Worm (Caenorhabditis elegans): ENCODE data around the gene F26G5.1.

F26G5.1 gene

ce11 chrV:4987097-4987496 lies 11.8 kb downstream of the F26G5.1 start, which contains the start of gene ncx-8:
Gene ncx-8 (minus strand): TSS chrV:4987197.
- no peak for TF ChIP-seq ref-1 (GFP tag; conservative IDR thresholded peaks at IDR 0.05)
- no peak for TF ChIP-seq cog-1 (tag; optimal IDR thresholded peaks at IDR 0.05)
- no peak for TF ChIP-seq ztf-29 (GFP tag; IDR thresholded peaks at IDR 0.05)
- no peak for TF ChIP-seq med-1 (GFP tag; optimal IDR thresholded peaks at IDR 0.05; ENCODE audit: insufficient read depth)
- TF ChIP-seq tab-1 (GFP tag; IDR thresholded peaks at IDR 0.05), result no peak
- no peak for TF ChIP-seq klf-2 (GFP tag; conservative IDR thresholded peaks at IDR 0.05)
- no peak for TF ChIP-seq ztf-23 (GFP tag; IDR thresholded peaks at IDR 0.05)
- no peak for TF ChIP-seq flt-1 (GFP tag; IDR thresholded peaks at IDR 0.05)
- TF ChIP-seq T22C8.4 (GFP tag; IDR thresholded peaks at IDR 0.05), result no peak

ce11 chrV:4995155-4995554 lies 19.9 kb downstream of the F26G5.1 start, which contains the start of gene ncx-9:
Gene ncx-9 (minus strand): TSS chrV:4995255.
- TF ChIP-seq klf-2 (GFP tag; conservative IDR thresholded peaks at IDR 0.05) (no peak), tab-1 (GFP tag; IDR thresholded peaks at IDR 0.05) (no peak), ztf-29 (GFP tag; IDR thresholded peaks at IDR 0.05) (no peak), cog-1 (tag; optimal IDR thresholded peaks at IDR 0.05) (no peak), med-1 (GFP tag; optimal IDR thresholded peaks at IDR 0.05; ENCODE audit: insufficient read depth) (no peak), flt-1 (GFP tag; IDR thresholded peaks at IDR 0.05) (no peak), T22C8.4 (GFP tag; IDR thresholded peaks at IDR 0.05) (no peak)

- TF ChIP-seq T22C8.4 (GFP tag; IDR thresholded peaks at IDR 0.05), result no peak
- no peak for TF ChIP-seq flt-1 (GFP tag; IDR thresholded peaks at IDR 0.05)
- no peak for TF ChIP-seq klf-2 (GFP tag; conservative IDR thresholded peaks at IDR 0.05)
- no peak for TF ChIP-seq med-1 (GFP tag; optimal IDR thresholded peaks at IDR 0.05; ENCODE audit: insufficient read depth)
- no peak for TF ChIP-seq tab-1 (GFP tag; IDR thresholded peaks at IDR 0.05)
- no peak for TF ChIP-seq ztf-29 (GFP tag; IDR thresholded peaks at IDR 0.05)
- no peak for TF ChIP-seq ref-1 (GFP tag; conservative IDR thresholded peaks at IDR 0.05)
- no peak for TF ChIP-seq ztf-23 (GFP tag; IDR thresholded peaks at IDR 0.05)
- TF ChIP-seq cog-1 (tag; optimal IDR thresholded peaks at IDR 0.05), result no peak
Measured at ce11 chrV:5000406-5000805, 25.1 kb downstream of the F26G5.1 start, which contains the start of gene ugt-7. Gene ugt-7 (minus strand): TSS chrV:5000566.

- no peak for TF ChIP-seq T22C8.4 (GFP tag; IDR thresholded peaks at IDR 0.05)
- no peak for TF ChIP-seq med-1 (GFP tag; optimal IDR thresholded peaks at IDR 0.05; ENCODE audit: insufficient read depth)
- no peak for TF ChIP-seq ztf-29 (GFP tag; IDR thresholded peaks at IDR 0.05)
- no peak for TF ChIP-seq cog-1 (tag; optimal IDR thresholded peaks at IDR 0.05)
- TF ChIP-seq ref-1 (GFP tag; conservative IDR thresholded peaks at IDR 0.05), result no peak
- no peak for TF ChIP-seq klf-2 (GFP tag; conservative IDR thresholded peaks at IDR 0.05)
- TF ChIP-seq ztf-23 (GFP tag; IDR thresholded peaks at IDR 0.05), result no peak
- TF ChIP-seq tab-1 (GFP tag; IDR thresholded peaks at IDR 0.05), result no peak
- no peak for TF ChIP-seq flt-1 (GFP tag; IDR thresholded peaks at IDR 0.05)
Measured at ce11 chrV:5001386-5001785, 26.1 kb downstream of the F26G5.1 start, which contains the start of gene srr-8. Gene srr-8 (plus strand): TSS chrV:5001686.

- no peak for TF ChIP-seq T22C8.4 (GFP tag; IDR thresholded peaks at IDR 0.05)
- no peak for TF ChIP-seq ref-1 (GFP tag; conservative IDR thresholded peaks at IDR 0.05)
- no peak for TF ChIP-seq med-1 (GFP tag; optimal IDR thresholded peaks at IDR 0.05; ENCODE audit: insufficient read depth)
- TF ChIP-seq ztf-23 (GFP tag; IDR thresholded peaks at IDR 0.05), result no peak
- no peak for TF ChIP-seq ztf-29 (GFP tag; IDR thresholded peaks at IDR 0.05)
- no peak for TF ChIP-seq klf-2 (GFP tag; conservative IDR thresholded peaks at IDR 0.05)
- no peak for TF ChIP-seq tab-1 (GFP tag; IDR thresholded peaks at IDR 0.05)
- TF ChIP-seq flt-1 (GFP tag; IDR thresholded peaks at IDR 0.05), result no peak
- TF ChIP-seq cog-1 (tag; optimal IDR thresholded peaks at IDR 0.05), result no peak
Measured at ce11 chrV:5012193-5012853, 37.0 kb downstream of the F26G5.1 start, which contains the start of gene srr-6. Gene srr-6 (plus strand): TSS chrV:5012803.

ce11 chrV:5016728-5017127 lies 41.5 kb downstream of the F26G5.1 start:
- TF ChIP-seq ztf-29 (GFP tag; IDR thresholded peaks at IDR 0.05), result 0 out of 2 replicates have a peak, but pooled peaks have one; percentile 10
- TF ChIP-seq tab-1 (GFP tag; IDR thresholded peaks at IDR 0.05), result no peak

- TF ChIP-seq cog-1 (tag; optimal IDR thresholded peaks at IDR 0.05) (no peak), ztf-23 (GFP tag; IDR thresholded peaks at IDR 0.05) (no peak), T22C8.4 (GFP tag; IDR thresholded peaks at IDR 0.05) (no peak), med-1 (GFP tag; optimal IDR thresholded peaks at IDR 0.05; ENCODE audit: insufficient read depth) (no peak), tab-1 (GFP tag; IDR thresholded peaks at IDR 0.05) (no peak), ref-1 (GFP tag; conservative IDR thresholded peaks at IDR 0.05) (no peak), flt-1 (GFP tag; IDR thresholded peaks at IDR 0.05) (no peak), klf-2 (GFP tag; conservative IDR thresholded peaks at IDR 0.05) (no peak)
Measured at ce11 chrV:5018067-5018466, 42.8 kb downstream of the F26G5.1 start.

ce11 chrV:5018810-5019274 lies 43.6 kb downstream of the F26G5.1 start, which contains the start of gene srr-4:
Gene srr-4 (plus strand): TSS chrV:5019224.
- TF ChIP-seq ref-1 (GFP tag; conservative IDR thresholded peaks at IDR 0.05), result no peak
- TF ChIP-seq tab-1 (GFP tag; IDR thresholded peaks at IDR 0.05), result no peak
- TF ChIP-seq klf-2 (GFP tag; conservative IDR thresholded peaks at IDR 0.05), result no peak
- no peak for TF ChIP-seq ztf-23 (GFP tag; IDR thresholded peaks at IDR 0.05)
- TF ChIP-seq ztf-29 (GFP tag; IDR thresholded peaks at IDR 0.05), result no peak
- no peak for TF ChIP-seq T22C8.4 (GFP tag; IDR thresholded peaks at IDR 0.05)
- no peak for TF ChIP-seq flt-1 (GFP tag; IDR thresholded peaks at IDR 0.05)
- TF ChIP-seq med-1 (GFP tag; optimal IDR thresholded peaks at IDR 0.05; ENCODE audit: insufficient read depth), result no peak
- no peak for TF ChIP-seq cog-1 (tag; optimal IDR thresholded peaks at IDR 0.05)

- TF ChIP-seq klf-2 (GFP tag; conservative IDR thresholded peaks at IDR 0.05) (no peak), ref-1 (GFP tag; conservative IDR thresholded peaks at IDR 0.05) (no peak), ztf-23 (GFP tag; IDR thresholded peaks at IDR 0.05) (no peak), T22C8.4 (GFP tag; IDR thresholded peaks at IDR 0.05) (no peak), cog-1 (tag; optimal IDR thresholded peaks at IDR 0.05) (no peak), tab-1 (GFP tag; IDR thresholded peaks at IDR 0.05) (no peak), med-1 (GFP tag; optimal IDR thresholded peaks at IDR 0.05; ENCODE audit: insufficient read depth) (no peak), flt-1 (GFP tag; IDR thresholded peaks at IDR 0.05) (no peak), ztf-29 (GFP tag; IDR thresholded peaks at IDR 0.05) (no peak)
Measured at ce11 chrV:5023355-5023754, 48.1 kb downstream of the F26G5.1 start.

Data from whole organism, midembryonic.